Worm (Caenorhabditis elegans) whole organism, mixed stage, embryonic: ENCODE data around the gene madf-3.

Source experiments
- bed-3 ChIP-seq: fragments of 200-800 bp; sonication (Bioruptor generic); optimal IDR thresholded peaks from 3 replicates; lab custom pipeline; 2018; ENCODE audit warnings: mild to moderate bottlenecking, missing genetic modification characterization, moderate library complexity, missing compliant biosample characterization
- ces-1 ChIP-seq: fragments of 150-350 bp; optimal IDR thresholded peaks from 2 replicates; lab custom pipeline; 2014; ENCODE audit warnings: missing biosample characterization, missing genetic modification reagents, missing genetic modification characterization
- elt-3 ChIP-seq: fragments of 150-350 bp; optimal IDR thresholded peaks from 2 replicates; lab custom pipeline; 2014; ENCODE audit warnings: missing biosample characterization, missing genetic modification characterization
- flh-1 ChIP-seq: fragments of 200-800 bp; sonication (Bioruptor generic); optimal IDR thresholded peaks from 2 replicates; lab custom pipeline; 2018; ENCODE audit warnings: mild to moderate bottlenecking, missing genetic modification characterization, moderate library complexity, missing compliant biosample characterization
- lin-13 ChIP-seq: fragments of 150-350 bp; optimal IDR thresholded peaks from 2 replicates; lab custom pipeline; 2014; ENCODE audit warnings: missing biosample characterization, missing genetic modification characterization
- nhr-12 ChIP-seq: fragments of 150-350 bp; optimal IDR thresholded peaks from 2 replicates; lab custom pipeline; 2014; ENCODE audit warnings: missing biosample characterization, missing genetic modification characterization
- nhr-28 ChIP-seq: fragments of 150-350 bp; optimal IDR thresholded peaks from 2 replicates; lab custom pipeline; 2014; ENCODE audit warnings: missing biosample characterization, missing genetic modification characterization
- nhr-76 ChIP-seq: sonication (generic microtip); optimal IDR thresholded peaks from 2 replicates; lab custom pipeline; 2017; ENCODE audit warnings: missing biosample characterization, missing genetic modification characterization
- snpc-4 ChIP-seq: fragments of 150-350 bp; optimal IDR thresholded peaks from 2 replicates; lab custom pipeline; 2014; ENCODE audit warnings: missing biosample characterization, missing genetic modification characterization
- zip-8 ChIP-seq: fragments of 150-350 bp; optimal IDR thresholded peaks from 2 replicates; lab custom pipeline; 2014; ENCODE audit warnings: missing biosample characterization, missing genetic modification characterization

DNA sequence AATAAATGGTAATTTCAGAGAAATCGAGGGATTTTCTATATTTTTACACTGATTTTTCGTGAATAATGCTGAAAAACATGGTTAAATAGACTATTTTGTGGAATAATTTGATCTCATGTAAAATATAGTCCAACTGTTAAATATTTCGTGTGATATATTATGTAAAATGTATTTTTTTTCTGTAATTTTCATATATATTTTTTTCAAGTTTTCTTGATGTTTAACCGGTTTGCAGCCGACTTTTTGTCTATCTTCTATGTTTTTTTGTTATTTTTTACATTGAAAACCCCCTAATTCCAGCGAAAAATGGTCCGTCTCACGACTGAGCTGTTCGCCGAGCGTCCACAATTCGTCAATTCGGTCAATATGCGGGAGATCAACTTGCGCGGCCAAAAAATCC, 10.5 kb upstream of the madf-3 start, which contains the start of gene mog-2:
- TF ChIP-seq ces-1 (GFP tag; lab: Kevin White, UChicago) (no peak), nhr-28 (tag; lab: Kevin White, UChicago) (no peak), nhr-12 (tag; lab: Kevin White, UChicago) (no peak), bed-3 (GFP tag; lab: Kevin White, UChicago) (no peak), elt-3 (tag; lab: Kevin White, UChicago) (no peak), nhr-76 (tag; lab: Kevin White, UChicago) (no peak), snpc-4 (no peak), lin-13 (tag; lab: Kevin White, UChicago) (no peak), flh-1 (GFP tag; lab: Kevin White, UChicago) (no peak), zip-8 (tag; lab: Kevin White, UChicago) (no peak)
